Worm (Caenorhabditis elegans) whole organism, young adult: ENCODE results near the gene T05H10.8.
A peak's percentile ranks its signal among the peaks of the same experiment; 100 is the strongest.

ENCODE experiments used
- B0336.3 ChIP-seq: fragments of 200-800 bp; sonication (Bioruptor generic); IDR thresholded peaks from 2 replicates; pipeline ENCODE4 v1.3.6; 2022; ENCODE audit warnings: missing genetic modification characterization, missing compliant biosample characterization
- F52B5.7 ChIP-seq: sonication (generic microtip); optimal IDR thresholded peaks from 2 replicates; lab custom pipeline; 2016; ENCODE audit warnings: mild to moderate bottlenecking, missing genetic modification characterization, missing compliant biosample characterization
- F55B11.4 ChIP-seq: sonication (generic microtip); optimal IDR thresholded peaks from 2 replicates; lab custom pipeline; 2016; ENCODE audit warnings: missing compliant biosample characterization, missing genetic modification characterization, borderline replicate concordance; ENCODE audit not compliant: insufficient read depth
- F57C9.4 ChIP-seq: sonication (generic microtip); optimal IDR thresholded peaks from 2 replicates; lab custom pipeline; 2017; ENCODE audit warnings: mild to moderate bottlenecking, missing genetic modification characterization, missing compliant biosample characterization
- Y53G8AR.9 ChIP-seq: fragments of 200-800 bp; sonication (Bioruptor generic); conservative IDR thresholded peaks from 2 replicates; pipeline ENCODE4 v1.3.6; 2022; ENCODE audit warnings: missing genetic modification reagents, missing genetic modification characterization, missing compliant biosample characterization
- ama-1 ChIP-seq, 3 experiments: fragments of 150-350 bp in 1 of 3; sonication (generic microtip) in 2 of 3; optimal IDR thresholded peaks; 2 replicates each; lab custom pipeline; 2014 to 2018; ENCODE audit warnings: missing biosample characterization in 2 of 3, missing genetic modification characterization in 2 of 3, missing genetic modification reagents in 2 of 3
- aptf-3 ChIP-seq: fragments of 200-800 bp; sonication (Bioruptor generic); IDR thresholded peaks from 2 replicates; pipeline ENCODE4 v1.3.6; 2022; ENCODE audit warnings: missing genetic modification characterization, missing compliant biosample characterization
- athp-1 ChIP-seq: sonication (generic microtip); optimal IDR thresholded peaks from 2 replicates; lab custom pipeline; 2017; ENCODE audit warnings: mild to moderate bottlenecking, missing genetic modification characterization, missing compliant biosample characterization
- attf-3 ChIP-seq: fragments of 200-800 bp; sonication (Bioruptor generic); conservative IDR thresholded peaks from 2 replicates; pipeline ENCODE4 v1.3.6; 2022; ENCODE audit warnings: missing genetic modification reagents, missing genetic modification characterization, missing compliant biosample characterization
- attf-5 ChIP-seq: fragments of 200-800 bp; sonication (Bioruptor generic); optimal IDR thresholded peaks from 2 replicates; lab custom pipeline; 2018; ENCODE audit warnings: mild to moderate bottlenecking, missing genetic modification characterization, missing compliant biosample characterization
- bed-2 ChIP-seq: fragments of 200-800 bp; sonication (Bioruptor generic); IDR thresholded peaks from 2 replicates; pipeline ENCODE4 v1.3.6; 2022; ENCODE audit warnings: missing genetic modification reagents, missing genetic modification characterization, missing compliant biosample characterization
- cebp-1 ChIP-seq, 2 experiments: fragments of 200-800 bp in 1 of 2; sonication (Bioruptor generic) in 1 of 2; sonication (generic microtip) in 1 of 2; IDR thresholded peaks in 1 of 2; optimal IDR thresholded peaks in 1 of 2; 2 replicates each; pipeline versions ENCODE4 v1.3.6 to Lab custom; 2017 to 2022; ENCODE audit warnings: missing compliant biosample characterization in 2 of 2, missing genetic modification characterization in 2 of 2, mild to moderate bottlenecking in 1 of 2, missing genetic modification reagents in 1 of 2, moderate library complexity in 1 of 2
- chd-7 ChIP-seq: sonication (generic microtip); optimal IDR thresholded peaks from 2 replicates; lab custom pipeline; 2016; ENCODE audit warnings: mild to moderate bottlenecking, missing genetic modification characterization, moderate library complexity, missing compliant biosample characterization
- die-1 ChIP-seq: sonication (generic microtip); optimal IDR thresholded peaks from 2 replicates; lab custom pipeline; 2016; ENCODE audit warnings: missing genotype, mild to moderate bottlenecking, missing genetic modification characterization, missing compliant biosample characterization
- egrh-3 ChIP-seq: fragments of 200-800 bp; sonication (Bioruptor generic); IDR thresholded peaks from 2 replicates; pipeline ENCODE4 v1.3.6; 2022; ENCODE audit warnings: missing genetic modification reagents, missing genetic modification characterization, missing compliant biosample characterization
- hmg-1.2 ChIP-seq: fragments of 200-800 bp; sonication (Bioruptor generic); IDR thresholded peaks from 2 replicates; pipeline ENCODE4 v1.3.6; 2022; ENCODE audit warnings: missing genetic modification reagents, missing genetic modification characterization, missing compliant biosample characterization
- hmg-20 ChIP-seq: fragments of 200-800 bp; sonication (Bioruptor generic); IDR thresholded peaks from 2 replicates; pipeline ENCODE4 v1.3.6; 2022; ENCODE audit warnings: missing genetic modification reagents, missing genetic modification characterization, missing compliant biosample characterization
- let-526 ChIP-seq: fragments of 200-800 bp; sonication (Bioruptor generic); IDR thresholded peaks from 2 replicates; pipeline ENCODE4 v1.3.6; 2022; ENCODE audit warnings: missing genetic modification reagents, missing genetic modification characterization, missing compliant biosample characterization
- lin-26 ChIP-seq: fragments of 200-800 bp; sonication (Bioruptor generic); IDR thresholded peaks from 2 replicates; pipeline ENCODE4 v1.3.6; 2022; ENCODE audit warnings: missing genetic modification reagents, missing genetic modification characterization, missing compliant biosample characterization
- lin-40 ChIP-seq: sonication (generic microtip); optimal IDR thresholded peaks from 2 replicates; lab custom pipeline; 2016; ENCODE audit warnings: missing genetic modification characterization, mild to moderate bottlenecking, missing compliant biosample characterization, missing genotype, missing genetic modification reagents
- lir-1 ChIP-seq: fragments of 200-800 bp; sonication (Bioruptor generic); conservative IDR thresholded peaks from 2 replicates; pipeline ENCODE4 v1.3.6; 2022; ENCODE audit warnings: missing genetic modification reagents, missing genetic modification characterization, missing compliant biosample characterization
- madf-3 ChIP-seq: fragments of 200-800 bp; sonication (Bioruptor generic); IDR thresholded peaks from 2 replicates; pipeline ENCODE4 v1.3.6; 2022; ENCODE audit warnings: missing genetic modification reagents, missing genetic modification characterization, missing compliant biosample characterization
- madf-8 ChIP-seq: fragments of 200-800 bp; sonication (Bioruptor generic); conservative IDR thresholded peaks from 2 replicates; pipeline ENCODE4 v1.3.6; 2022; ENCODE audit warnings: missing genetic modification reagents, missing genetic modification characterization, missing compliant biosample characterization
- nfyb-1 ChIP-seq: fragments of 200-800 bp; sonication (Bioruptor generic); IDR thresholded peaks from 2 replicates; pipeline ENCODE4 v1.3.6; 2022; ENCODE audit warnings: missing genetic modification reagents, missing genetic modification characterization, missing compliant biosample characterization
- rpc-1 ChIP-seq, 2 experiments: fragments of 150-350 bp in 1 of 2; sonication (generic microtip) in 1 of 2; optimal IDR thresholded peaks; 2 replicates each; lab custom pipeline; 2014 to 2018; ENCODE audit warnings: missing biosample characterization in 1 of 2, missing genetic modification characterization in 1 of 2, missing genetic modification reagents in 1 of 2, missing genotype in 1 of 2
- snpc-1.1 ChIP-seq: sonication (generic microtip); optimal IDR thresholded peaks from 2 replicates; lab custom pipeline; 2017; ENCODE audit warnings: missing genetic modification characterization, mild to moderate bottlenecking, missing compliant biosample characterization, antibody characterized with exemption, moderate library complexity, missing genotype, missing genetic modification reagents; ENCODE audit not compliant: insufficient read depth
- snpc-4 ChIP-seq, 5 experiments: fragments of 150-350 bp in 1 of 5; sonication (generic microtip) in 4 of 5; optimal IDR thresholded peaks; 2 replicates each; lab custom pipeline; 2014 to 2018; ENCODE audit warnings: missing genetic modification characterization in 5 of 5, missing biosample characterization in 3 of 5, antibody characterized with exemption in 2 of 5, mild to moderate bottlenecking in 2 of 5, missing compliant biosample characterization in 2 of 5, missing genotype in 2 of 5, moderate library complexity in 2 of 5, missing genetic modification reagents in 1 of 5
- zfh-2 ChIP-seq: fragments of 200-800 bp; sonication (Bioruptor generic); conservative IDR thresholded peaks from 2 replicates; pipeline ENCODE4 v1.3.6; 2022; ENCODE audit warnings: missing genetic modification reagents, missing genetic modification characterization, missing compliant biosample characterization
- ztf-18 ChIP-seq: sonication (generic microtip); optimal IDR thresholded peaks from 2 replicates; lab custom pipeline; 2016; ENCODE audit warnings: missing genotype, mild to moderate bottlenecking, missing genetic modification characterization, missing compliant biosample characterization
- ztf-25 ChIP-seq: fragments of 200-800 bp; sonication (Bioruptor generic); IDR thresholded peaks from 2 replicates; pipeline ENCODE4 v1.3.6; 2022; ENCODE audit warnings: missing genetic modification reagents, missing genetic modification characterization, missing compliant biosample characterization
- ztf-26 ChIP-seq: sonication (generic microtip); optimal IDR thresholded peaks from 2 replicates; lab custom pipeline; 2017; ENCODE audit warnings: missing genetic modification characterization, missing compliant biosample characterization
- ztf-28 ChIP-seq: fragments of 200-800 bp; sonication (Bioruptor generic); IDR thresholded peaks from 2 replicates; pipeline ENCODE4 v1.3.6; 2022; ENCODE audit warnings: missing genetic modification reagents, missing genetic modification characterization, missing compliant biosample characterization
- ztf-3 ChIP-seq: fragments of 200-800 bp; sonication (Bioruptor generic); optimal IDR thresholded peaks from 2 replicates; lab custom pipeline; 2018; ENCODE audit warnings: mild to moderate bottlenecking, missing genetic modification characterization, missing compliant biosample characterization

The T05H10.8 gene

ce11 chrII:8039416-8039815 is 19.5 kb upstream of the T05H10.8 start, which contains the start of the genes ubh-4 and algn-6 (continued):
- TF ChIP-seq die-1 (tag; lab: Kevin White, UChicago): no peak
- peak; percentile 59 for TF ChIP-seq ztf-18 (tag; lab: Kevin White, UChicago)
- no peak for TF ChIP-seq F52B5.7 (tag; lab: Kevin White, UChicago)
- TF ChIP-seq, all 124 proteins: peak for 41

DNA sequence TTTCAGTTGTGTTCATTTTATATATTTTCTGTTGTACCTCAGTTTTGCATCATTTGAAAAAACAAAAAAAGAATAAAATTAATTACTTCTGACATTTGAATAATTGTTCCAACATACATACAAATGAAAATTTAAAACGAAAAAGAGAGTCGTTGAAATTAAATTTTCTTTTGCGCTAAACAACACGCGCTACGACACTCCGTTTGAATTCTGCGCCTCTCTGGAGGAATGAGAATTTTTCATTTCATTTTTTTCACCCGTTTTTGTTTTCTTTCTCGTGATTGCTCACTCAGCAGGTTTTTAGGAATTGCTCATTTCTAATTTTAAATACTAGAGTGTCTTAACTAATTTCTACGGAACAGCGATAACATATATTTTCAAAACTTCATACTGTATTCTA is 17.2 kb upstream of the T05H10.8 start:
- TF ChIP-seq snpc-1.1 (no peak), ztf-3 (GFP tag; lab: Kevin White, UChicago) (no peak), let-526 (no peak), lin-26 (GFP tag; lab: Robert Waterston, UW) (no peak), ztf-28 (GFP tag; lab: Robert Waterston, UW) (no peak), Y53G8AR.9 (GFP tag; lab: Robert Waterston, UW) (no peak), lin-40 (tag; lab: Kevin White, UChicago) (no peak), cebp-1 (GFP tag; IDR thresholded peaks at IDR 0.05; lab: Robert Waterston, UW) (no peak), cebp-1 (tag; optimal IDR thresholded peaks at IDR 0.05; lab: Kevin White, UChicago) (peak; percentile 16), attf-3 (GFP tag; lab: Robert Waterston, UW) (peak; percentile 95), rpc-1 (optimal IDR thresholded peaks at IDR 0.05; lab: Kevin White, UChicago) (no peak), rpc-1 (tag; optimal IDR thresholded peaks at IDR 0.05; lab: Kevin White, UChicago) (no peak), ztf-26 (tag; lab: Kevin White, UChicago) (no peak), zfh-2 (GFP tag; lab: Robert Waterston, UW) (no peak), athp-1 (tag; lab: Kevin White, UChicago) (no peak), egrh-3 (no peak), F57C9.4 (tag; lab: Kevin White, UChicago) (no peak), nfyb-1 (GFP tag; lab: Robert Waterston, UW) (no peak), snpc-4 (GFP tag; optimal IDR thresholded peaks at IDR 0.05; lab: Kevin White, UChicago) (no peak), snpc-4 (tag; optimal IDR thresholded peaks at IDR 0.05; lab: Kevin White, UChicago) (no peak), madf-3 (GFP tag; lab: Robert Waterston, UW) (no peak), madf-8 (GFP tag; lab: Robert Waterston, UW) (no peak), bed-2 (GFP tag; lab: Robert Waterston, UW) (no peak), ztf-25 (GFP tag; lab: Robert Waterston, UW) (no peak), attf-5 (GFP tag; lab: Kevin White, UChicago) (peak; percentile 54), hmg-1.2 (peak; percentile 18; the same call in 1 of the 2 replicates), hmg-20 (GFP tag; lab: Robert Waterston, UW) (no peak)

DNA sequence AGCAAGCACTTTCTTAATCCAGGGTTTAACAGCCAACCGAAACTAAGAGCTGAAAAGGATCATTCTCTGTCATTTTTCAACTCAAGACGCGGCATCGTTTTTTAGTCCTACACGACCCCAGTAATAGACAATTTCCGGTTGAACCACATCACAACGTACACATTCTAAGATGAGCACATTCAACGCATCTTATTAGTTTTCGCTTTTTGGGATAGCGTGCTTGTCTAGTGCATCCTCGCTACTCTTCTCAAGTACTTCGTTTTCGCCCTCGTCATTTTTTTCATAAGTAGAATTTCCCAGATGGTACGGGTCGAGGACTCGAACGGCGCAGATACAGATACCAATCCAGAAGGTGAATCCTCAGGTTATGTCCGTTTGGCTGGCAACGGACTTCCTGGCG is 16.6 kb upstream of the T05H10.8 start, which contains the start of gene T05H10.1:
TSS of gene T05H10.1 (plus strand) at position 301 of the 400 bp plus-strand sequence.
- TF ChIP-seq zfh-2 (GFP tag; lab: Robert Waterston, UW) (0 out of 2 replicates have a peak, but pooled peaks have one; percentile 32), lir-1 (GFP tag; lab: Robert Waterston, UW) (no peak), aptf-3 (GFP tag; lab: Robert Waterston, UW) (no peak), F55B11.4 (no peak)
- TF ChIP-seq, all 124 proteins: peak for 1

DNA sequence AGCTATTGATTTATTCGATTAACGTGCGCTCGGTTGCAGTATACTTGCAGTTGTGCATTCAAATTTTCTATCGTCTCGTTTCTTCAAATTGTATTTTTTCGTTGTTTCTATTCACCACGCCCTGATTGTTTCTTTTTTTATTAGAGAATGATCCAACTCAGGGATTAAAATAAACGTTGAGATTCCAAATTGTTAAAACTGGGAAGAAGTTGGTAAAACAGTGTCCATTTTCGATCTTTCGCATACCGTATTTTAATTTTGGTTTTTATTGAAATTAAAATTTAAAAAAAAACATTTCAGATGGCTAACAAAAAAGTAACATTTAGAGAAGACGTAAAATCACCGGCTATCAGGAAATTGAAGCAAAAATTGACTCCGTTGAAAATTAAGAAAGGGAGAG is 11.6 kb upstream of the T05H10.8 start, which contains the start of gene apn-1:
TSS of gene apn-1 (plus strand) at position 301 of the 400 bp plus-strand sequence.
- TF ChIP-seq ama-1 (optimal IDR thresholded peaks at IDR 0.05; lab: Kevin White, UChicago): no peak
- TF ChIP-seq ama-1 (GFP tag; optimal IDR thresholded peaks at IDR 0.05; lab: Kevin White, UChicago): peak in 1 of 2 experiments; percentile 13
- TF ChIP-seq chd-7 (tag; lab: Kevin White, UChicago): no peak
- TF ChIP-seq B0336.3 (GFP tag; lab: Robert Waterston, UW): no peak
- TF ChIP-seq, all 124 proteins: peak for 1
